Worm (Caenorhabditis elegans) whole organism, early embryonic: ENCODE data around the gene npr-8.

Source experiments
- B0310.2 ChIP-seq: sonication (generic microtip); optimal IDR thresholded peaks from 2 replicates; lab custom pipeline; 2016; ENCODE audit warnings: mild to moderate bottlenecking, missing genetic modification characterization, missing compliant biosample characterization
- F13C5.2 ChIP-seq: sonication (generic microtip); optimal IDR thresholded peaks from 2 replicates; lab custom pipeline; 2017; ENCODE audit warnings: mild to moderate bottlenecking, missing genetic modification characterization, inconsistent platforms, missing compliant biosample characterization
- aly-1 ChIP-seq: sonication (generic microtip); optimal IDR thresholded peaks from 2 replicates; lab custom pipeline; 2016; ENCODE audit warnings: missing genetic modification characterization, missing compliant biosample characterization
- ama-1 ChIP-seq: fragments of 150-350 bp; optimal IDR thresholded peaks from 2 replicates; lab custom pipeline; 2014
- ceh-13 ChIP-seq: fragments of 200-800 bp; sonication (Bioruptor generic); optimal IDR thresholded peaks from 2 replicates; lab custom pipeline; 2018; ENCODE audit warnings: mild to moderate bottlenecking, missing genetic modification characterization, missing compliant biosample characterization
- ceh-36 ChIP-seq: sonication (generic microtip); optimal IDR thresholded peaks from 2 replicates; lab custom pipeline; 2016; ENCODE audit warnings: missing genetic modification characterization, inconsistent platforms, missing compliant biosample characterization
- ets-7 ChIP-seq: sonication (generic microtip); optimal IDR thresholded peaks from 2 replicates; lab custom pipeline; 2016; ENCODE audit warnings: missing genotype, missing genetic modification characterization, missing compliant biosample characterization
- flt-1 ChIP-seq: fragments of 200-800 bp; sonication (Bioruptor generic); IDR thresholded peaks from 2 replicates; pipeline ENCODE4 v1.3.6; 2022; ENCODE audit warnings: missing genetic modification characterization, missing compliant biosample characterization
- hmbx-1 ChIP-seq: sonication (generic microtip); optimal IDR thresholded peaks from 2 replicates; lab custom pipeline; 2016; ENCODE audit warnings: mild to moderate bottlenecking, missing genetic modification characterization, missing compliant biosample characterization
- hmg-4 ChIP-seq: fragments of 200-800 bp; sonication (Bioruptor generic); optimal IDR thresholded peaks from 2 replicates; lab custom pipeline; 2018; ENCODE audit warnings: mild to moderate bottlenecking, missing genetic modification characterization, missing compliant biosample characterization
- hnd-1 ChIP-seq: sonication (generic microtip); optimal IDR thresholded peaks from 2 replicates; lab custom pipeline; 2016; ENCODE audit warnings: missing genetic modification characterization, missing compliant biosample characterization
- pes-1 ChIP-seq: fragments of 200-800 bp; sonication (Bioruptor generic); IDR thresholded peaks from 2 replicates; pipeline ENCODE4 v1.3.6; 2022; ENCODE audit warnings: missing genetic modification reagents, missing genetic modification characterization, missing compliant biosample characterization
- scrt-1 ChIP-seq: fragments of 200-800 bp; sonication (Bioruptor generic); IDR thresholded peaks from 2 replicates; pipeline ENCODE4 v1.3.6; 2022; ENCODE audit warnings: missing genetic modification characterization, missing compliant biosample characterization
- sea-1 ChIP-seq: fragments of 200-800 bp; sonication (Bioruptor generic); conservative IDR thresholded peaks from 2 replicates; pipeline ENCODE4 v1.3.6; 2022; ENCODE audit warnings: missing genetic modification characterization, missing compliant biosample characterization
- tbx-11 ChIP-seq: fragments of 200-800 bp; sonication (Bioruptor generic); IDR thresholded peaks from 2 replicates; pipeline ENCODE4 v1.3.6; 2022; ENCODE audit warnings: missing genetic modification characterization, missing compliant biosample characterization
- tbx-37 ChIP-seq: fragments of 200-800 bp; sonication (Bioruptor generic); conservative IDR thresholded peaks from 2 replicates; pipeline ENCODE4 v1.3.6; 2022; ENCODE audit warnings: missing genetic modification reagents, missing genetic modification characterization, missing compliant biosample characterization
- tra-4 ChIP-seq: sonication (generic microtip); optimal IDR thresholded peaks from 2 replicates; lab custom pipeline; 2017; ENCODE audit warnings: missing genetic modification characterization, missing compliant biosample characterization

npr-8 gene

ce11 chrX:7416082-7416481, 39.0 kb downstream of the npr-8 start, which contains the start of gene C10A4.1:
TSS of gene C10A4.1 (plus strand) at chrX:7416382.
- TF ChIP-seq ama-1 (lab: Kevin White, UChicago) (no peak), sea-1 (GFP tag; lab: Robert Waterston, UW) (no peak), aly-1 (no peak), flt-1 (GFP tag; lab: Robert Waterston, UW) (no peak), ceh-36 (tag; lab: Kevin White, UChicago) (no peak)

- TF ChIP-seq hnd-1 (tag; lab: Kevin White, UChicago) = no peak
- no peak for TF ChIP-seq scrt-1 (GFP tag; lab: Robert Waterston, UW)
- no peak for TF ChIP-seq hmg-4
- TF ChIP-seq tbx-11 = no peak
- no peak for TF ChIP-seq ama-1 (lab: Kevin White, UChicago)
- TF ChIP-seq flt-1 (GFP tag; lab: Robert Waterston, UW) = no peak
- TF ChIP-seq sea-1 (GFP tag; lab: Robert Waterston, UW) = no peak
- no peak for TF ChIP-seq ceh-36 (tag; lab: Kevin White, UChicago)
- no peak for TF ChIP-seq B0310.2
- no peak for TF ChIP-seq tbx-37 (GFP tag; lab: Robert Waterston, UW)
- TF ChIP-seq aly-1 = no peak
- TF ChIP-seq tra-4 (tag; lab: Kevin White, UChicago) = no peak
These were observed 43.5 kb downstream of the npr-8 start, which contains the start of gene C10A4.9 for ce11 chrX:7420571-7420970. TSS of gene C10A4.9 (plus strand) at chrX:7420871.

ce11 chrX:7424813-7425212, 47.7 kb downstream of the npr-8 start, which contains the start of gene mnm-2:
TSS of gene mnm-2 (minus strand) at chrX:7424913.
- no peak for TF ChIP-seq ets-7
- no peak for TF ChIP-seq B0310.2
- TF ChIP-seq tra-4 (tag; lab: Kevin White, UChicago) = no peak
- no peak for TF ChIP-seq ceh-36 (tag; lab: Kevin White, UChicago)
- TF ChIP-seq aly-1 = no peak
- TF ChIP-seq hnd-1 (tag; lab: Kevin White, UChicago) = no peak
- TF ChIP-seq sea-1 (GFP tag; lab: Robert Waterston, UW) = no peak
- TF ChIP-seq ceh-13 (GFP tag; lab: Kevin White, UChicago) = no peak
- TF ChIP-seq tbx-37 (GFP tag; lab: Robert Waterston, UW) = no peak

ce11 chrX:7430483-7430882, 53.4 kb downstream of the npr-8 start:
- no peak for TF ChIP-seq ceh-36 (tag; lab: Kevin White, UChicago)
- TF ChIP-seq ama-1 (lab: Kevin White, UChicago) = no peak
- TF ChIP-seq B0310.2 = no peak
- TF ChIP-seq flt-1 (GFP tag; lab: Robert Waterston, UW) = no peak
- no peak for TF ChIP-seq pes-1 (GFP tag; lab: Robert Waterston, UW)
- no peak for TF ChIP-seq F13C5.2 (tag; lab: Kevin White, UChicago)
- no peak for TF ChIP-seq ets-7

- TF ChIP-seq tbx-37 (GFP tag; lab: Robert Waterston, UW) (no peak), sea-1 (GFP tag; lab: Robert Waterston, UW) (no peak), tra-4 (tag; lab: Kevin White, UChicago) (no peak), hmg-4 (no peak), F13C5.2 (tag; lab: Kevin White, UChicago) (no peak), aly-1 (no peak), ceh-13 (GFP tag; lab: Kevin White, UChicago) (no peak), B0310.2 (no peak), flt-1 (GFP tag; lab: Robert Waterston, UW) (no peak), scrt-1 (GFP tag; lab: Robert Waterston, UW) (no peak), ets-7 (no peak), ceh-36 (tag; lab: Kevin White, UChicago) (no peak), hnd-1 (tag; lab: Kevin White, UChicago) (no peak), pes-1 (GFP tag; lab: Robert Waterston, UW) (no peak)
These were observed 54.1 kb downstream of the npr-8 start, which contains the start of gene clc-2 for ce11 chrX:7431165-7431564. TSS of gene clc-2 (plus strand) at chrX:7431465.

- TF ChIP-seq sea-1 (GFP tag; lab: Robert Waterston, UW) (no peak), tbx-11 (no peak), tbx-37 (GFP tag; lab: Robert Waterston, UW) (no peak), F13C5.2 (tag; lab: Kevin White, UChicago) (no peak), ama-1 (lab: Kevin White, UChicago) (no peak), ceh-13 (GFP tag; lab: Kevin White, UChicago) (no peak), scrt-1 (GFP tag; lab: Robert Waterston, UW) (no peak), hnd-1 (tag; lab: Kevin White, UChicago) (no peak)
These were observed 56.2 kb downstream of the npr-8 start, which contains the start of gene clc-5 for ce11 chrX:7433269-7433668. TSS of gene clc-5 (plus strand) at chrX:7433569.

ce11 chrX:7436912-7437311, 59.8 kb downstream of the npr-8 start:
- TF ChIP-seq ama-1 (lab: Kevin White, UChicago) = no peak
- TF ChIP-seq hmbx-1 = no peak
- no peak for TF ChIP-seq tbx-11
- TF ChIP-seq tbx-37 (GFP tag; lab: Robert Waterston, UW) = no peak
- no peak for TF ChIP-seq F13C5.2 (tag; lab: Kevin White, UChicago)
- TF ChIP-seq ets-7 = no peak
- no peak for TF ChIP-seq scrt-1 (GFP tag; lab: Robert Waterston, UW)
- TF ChIP-seq hmg-4 = no peak

ce11 chrX:7437949-7438348, 60.8 kb downstream of the npr-8 start, which contains the start of gene C01C10.2:
TSS of gene C01C10.2 (minus strand) at chrX:7438118.
- TF ChIP-seq ama-1 (lab: Kevin White, UChicago) (no peak), B0310.2 (no peak), sea-1 (GFP tag; lab: Robert Waterston, UW) (no peak), ceh-13 (GFP tag; lab: Kevin White, UChicago) (no peak), ets-7 (no peak), tbx-37 (GFP tag; lab: Robert Waterston, UW) (no peak), flt-1 (GFP tag; lab: Robert Waterston, UW) (no peak), pes-1 (GFP tag; lab: Robert Waterston, UW) (no peak), hmbx-1 (no peak), tra-4 (tag; lab: Kevin White, UChicago) (no peak), hnd-1 (tag; lab: Kevin White, UChicago) (no peak)
